Fruit fly (Drosophila melanogaster) whole organism, prepupa: Measurements from ENCODE around the gene tobi.

ENCODE experiments used
- CG11762 ChIP-seq: fragments of 200-800 bp; sonication (Bioruptor generic); optimal IDR thresholded peaks from 3 replicates; lab custom pipeline; 2016; ENCODE audit warnings: missing biosample characterization, missing genetic modification characterization; ENCODE audit not compliant: insufficient read depth
- CG15336 ChIP-seq: fragments of 200-800 bp; sonication (Bioruptor generic); IDR thresholded peaks from 2 replicates; pipeline ENCODE4 v1.3.6; 2022; ENCODE audit warnings: missing biosample characterization, missing genetic modification characterization
- CG16779 ChIP-seq: fragments of 200-800 bp; sonication (Bioruptor generic); optimal IDR thresholded peaks from 3 replicates; lab custom pipeline; 2017; ENCODE audit warnings: missing biosample characterization, mild to moderate bottlenecking, missing genetic modification characterization
- CG6276 ChIP-seq: fragments of 200-800 bp; sonication (Bioruptor generic); optimal IDR thresholded peaks from 2 replicates; lab custom pipeline; 2017; ENCODE audit warnings: missing biosample characterization, mild to moderate bottlenecking, missing genetic modification characterization
- CG6854 ChIP-seq: fragments of 200-800 bp; sonication (Bioruptor generic); optimal IDR thresholded peaks from 2 replicates; lab custom pipeline; 2017; ENCODE audit warnings: missing biosample characterization, mild to moderate bottlenecking, missing genetic modification characterization
- CG7368 ChIP-seq: fragments of 200-800 bp; sonication (Bioruptor generic); optimal IDR thresholded peaks from 3 replicates; lab custom pipeline; 2016; ENCODE audit warnings: missing biosample characterization, missing genetic modification characterization
- Ets96B ChIP-seq: fragments of 200-800 bp; optimal IDR thresholded peaks from 2 replicates; lab custom pipeline; 2019; ENCODE audit warnings: missing biosample characterization, mild to moderate bottlenecking, missing genetic modification characterization, moderate library complexity
- Gug ChIP-seq: fragments of 200-800 bp; sonication (Bioruptor generic); IDR thresholded peaks from 2 replicates; pipeline ENCODE4 v1.3.6; 2022; ENCODE audit warnings: missing biosample characterization, missing genetic modification characterization
- Hr38 ChIP-seq: sonication (Bioruptor generic); optimal IDR thresholded peaks from 2 replicates; lab custom pipeline; 2016; ENCODE audit warnings: missing biosample characterization, missing genetic modification characterization
- OdsH ChIP-seq: fragments of 200-800 bp; sonication (Bioruptor generic); optimal IDR thresholded peaks from 3 replicates; lab custom pipeline; 2016; ENCODE audit warnings: missing biosample characterization, missing genetic modification characterization

dm6 chr3R:25303857-25304440 is 42.8 kb downstream of the tobi start, which contains the start of gene CG31436:
- TF ChIP-seq CG7368 (GFP tag; lab: Kevin White, UChicago) (no peak), CG15336 (GFP tag; lab: Robert Waterston, UW) (no peak), Hr38 (no peak), CG16779 (tag; lab: Kevin White, UChicago) (no peak), OdsH (GFP tag; lab: Kevin White, UChicago) (no peak), CG6276 (no peak), CG11762 (GFP tag; lab: Kevin White, UChicago) (no peak), Ets96B (tag; lab: Kevin White, UChicago) (no peak), CG6854 (GFP tag; lab: Kevin White, UChicago) (no peak), Gug (GFP tag; lab: Robert Waterston, UW) (no peak)
